Fruit fly (Drosophila melanogaster) whole organism, prepupa: ENCODE data around the gene CG9316.

Source experiments
- CG16779 ChIP-seq: fragments of 200-800 bp; sonication (Bioruptor generic); optimal IDR thresholded peaks from 3 replicates; lab custom pipeline; 2017; ENCODE audit warnings: missing biosample characterization, mild to moderate bottlenecking, missing genetic modification characterization
- CG6854 ChIP-seq: fragments of 200-800 bp; sonication (Bioruptor generic); optimal IDR thresholded peaks from 2 replicates; lab custom pipeline; 2017; ENCODE audit warnings: missing biosample characterization, mild to moderate bottlenecking, missing genetic modification characterization
- CG8319 ChIP-seq: fragments of 200-800 bp; sonication (Bioruptor generic); optimal IDR thresholded peaks from 3 replicates; lab custom pipeline; 2016; ENCODE audit warnings: missing biosample characterization, missing genetic modification characterization
- Hr39 ChIP-seq: fragments of 200-800 bp; sonication (Bioruptor generic); optimal IDR thresholded peaks from 2 replicates; lab custom pipeline; 2016; ENCODE audit warnings: missing biosample characterization, missing genetic modification characterization
- Lpt ChIP-seq: fragments of 200-800 bp; sonication (Bioruptor generic); optimal IDR thresholded peaks from 3 replicates; lab custom pipeline; 2016; ENCODE audit warnings: missing biosample characterization, missing genetic modification characterization
- Smox ChIP-seq: fragments of 200-800 bp; sonication (Bioruptor generic); optimal IDR thresholded peaks from 3 replicates; lab custom pipeline; 2016; ENCODE audit warnings: missing biosample characterization, missing genetic modification characterization
- Sox15 ChIP-seq: fragments of 200-800 bp; sonication (Bioruptor generic); optimal IDR thresholded peaks from 3 replicates; lab custom pipeline; 2016; ENCODE audit warnings: missing biosample characterization, missing genetic modification characterization
- eg ChIP-seq: fragments of 200-800 bp; sonication (Bioruptor generic); IDR thresholded peaks from 3 replicates; pipeline ENCODE4 v1.3.6; 2022; ENCODE audit warnings: missing biosample characterization, missing genetic modification characterization
- fd59A ChIP-seq: fragments of 200-800 bp; sonication (Bioruptor generic); optimal IDR thresholded peaks from 2 replicates; lab custom pipeline; 2017; ENCODE audit warnings: missing biosample characterization, mild to moderate bottlenecking, missing genetic modification characterization, missing genetic modification reagents
- lz ChIP-seq: fragments of 200-800 bp; sonication (Bioruptor generic); optimal IDR thresholded peaks from 3 replicates; lab custom pipeline; 2016; ENCODE audit warnings: missing biosample characterization, missing genetic modification characterization
- svp ChIP-seq: fragments of 200-800 bp; sonication (Bioruptor generic); peaks from one replicate; lab custom pipeline; 2016; ENCODE audit warnings: missing biosample characterization, missing genetic modification characterization

DNA sequence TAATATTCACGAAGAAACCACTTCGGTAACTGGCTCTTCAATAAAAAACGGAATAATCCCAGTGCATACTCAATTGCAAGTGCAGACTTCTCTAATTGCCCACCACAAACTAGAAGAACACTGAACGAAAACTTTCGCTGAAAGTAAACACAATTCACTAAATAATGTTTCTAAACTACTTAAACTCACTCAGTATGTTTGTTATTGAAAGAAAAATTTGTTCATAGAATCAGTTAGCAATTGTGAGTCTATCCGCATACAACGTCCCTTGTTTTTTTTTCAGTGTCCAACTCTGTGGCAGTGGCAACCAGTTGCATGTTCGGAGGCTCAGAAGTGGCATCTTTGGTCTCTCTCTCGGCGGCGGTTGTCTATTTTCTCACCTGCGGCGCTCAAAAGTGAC lies 4.9 kb downstream of the CG9316 start:
- TF ChIP-seq CG8319 (GFP tag; lab: Kevin White, UChicago) (no peak), Sox15 (GFP tag; lab: Kevin White, UChicago) (no peak), Hr39 (no peak), CG6854 (GFP tag; lab: Kevin White, UChicago) (no peak), Smox (GFP tag; lab: Kevin White, UChicago) (no peak), svp (GFP tag; lab: Kevin White, UChicago) (no peak), Lpt (peak; percentile 75), CG16779 (tag; lab: Kevin White, UChicago) (peak; percentile 32), fd59A (GFP tag; lab: Kevin White, UChicago) (peak; percentile 33), lz (no peak), eg (GFP tag; lab: Robert Waterston, UW) (peak; percentile 89)
